Worm (Caenorhabditis elegans) whole organism, L4 larva: ENCODE results near the gene F46C5.6.

Source experiments
- D1046.2 ChIP-seq: fragments of 200-800 bp; sonication (Bioruptor generic); IDR thresholded peaks from 2 replicates; pipeline ENCODE4 v1.3.6; 2022; ENCODE audit warnings: missing genetic modification characterization, missing compliant biosample characterization
- F10B5.3 ChIP-seq: sonication (generic microtip); optimal IDR thresholded peaks from 2 replicates; lab custom pipeline; 2016; ENCODE audit warnings: mild to moderate bottlenecking, missing genetic modification characterization, missing compliant biosample characterization
- F26F4.8 ChIP-seq: fragments of 200-800 bp; sonication (Bioruptor generic); conservative IDR thresholded peaks from 2 replicates; pipeline ENCODE4 v1.3.6; 2022; ENCODE audit warnings: missing genetic modification characterization, missing compliant biosample characterization
- F44E2.7 ChIP-seq: fragments of 200-800 bp; sonication (Bioruptor generic); IDR thresholded peaks from 2 replicates; pipeline ENCODE4 v2.1.2; 2022; ENCODE audit warnings: missing genetic modification characterization, missing compliant biosample characterization
- F49E8.2 ChIP-seq: sonication (generic microtip); optimal IDR thresholded peaks from 2 replicates; lab custom pipeline; 2016; ENCODE audit warnings: missing compliant biosample characterization, mild to moderate bottlenecking, missing genetic modification characterization, borderline replicate concordance
- T20F7.1 ChIP-seq: fragments of 200-800 bp; sonication (Bioruptor generic); optimal IDR thresholded peaks from 2 replicates; lab custom pipeline; 2018; ENCODE audit warnings: mild to moderate bottlenecking, missing genetic modification characterization, missing compliant biosample characterization
- T26A8.4 ChIP-seq: fragments of 200-800 bp; sonication (Bioruptor generic); IDR thresholded peaks from 2 replicates; pipeline ENCODE4 v1.3.6; 2022; ENCODE audit warnings: missing genetic modification characterization, missing compliant biosample characterization
- Y5F2A.4 ChIP-seq: fragments of 200-800 bp; sonication (Bioruptor generic); optimal IDR thresholded peaks from 2 replicates; lab custom pipeline; 2018; ENCODE audit warnings: mild to moderate bottlenecking, missing genetic modification characterization, missing compliant biosample characterization
- ZK337.2 ChIP-seq: fragments of 200-800 bp; sonication (Bioruptor generic); IDR thresholded peaks from 2 replicates; pipeline ENCODE4 v1.3.6; 2022; ENCODE audit warnings: missing genetic modification reagents, missing genetic modification characterization, missing compliant biosample characterization
- ZK546.5 ChIP-seq, 2 experiments: sonication (generic microtip); optimal IDR thresholded peaks; 2 replicates each; lab custom pipeline; 2017; ENCODE audit warnings: missing biosample characterization in 2 of 2, missing genetic modification characterization in 2 of 2
- aha-1 ChIP-seq: fragments of 150-350 bp; peaks from one replicate; lab custom pipeline; 2014; ENCODE audit warnings: missing biosample characterization, missing genetic modification characterization
- ama-1 ChIP-seq: fragments of 150-350 bp; optimal IDR thresholded peaks from 2 replicates; lab custom pipeline; 2014; ENCODE audit warnings: inconsistent platforms, mixed read lengths
- attf-4 ChIP-seq: sonication (generic microtip); optimal IDR thresholded peaks from 3 replicates; lab custom pipeline; 2017; ENCODE audit warnings: missing biosample characterization, missing genetic modification characterization
- ceh-28 ChIP-seq: fragments of 150-350 bp; optimal IDR thresholded peaks from 2 replicates; lab custom pipeline; 2014; ENCODE audit warnings: missing biosample characterization, missing genetic modification reagents, missing genetic modification characterization
- ceh-82 ChIP-seq: sonication (generic microtip); optimal IDR thresholded peaks from 2 replicates; lab custom pipeline; 2017; ENCODE audit warnings: missing biosample characterization, missing genetic modification characterization
- ces-1 ChIP-seq: fragments of 150-350 bp; sonication (generic microtip); optimal IDR thresholded peaks from 4 replicates; lab custom pipeline; 2014; ENCODE audit warnings: missing biosample characterization, missing genetic modification reagents, missing genetic modification characterization
- cey-2 ChIP-seq: sonication (generic microtip); optimal IDR thresholded peaks from 3 replicates; lab custom pipeline; 2017; ENCODE audit warnings: missing genetic modification characterization, mild to moderate bottlenecking, missing compliant biosample characterization, antibody characterized with exemption, borderline replicate concordance; ENCODE audit not compliant: insufficient read depth
- daf-16 ChIP-seq, 3 experiments: sonication (generic microtip); optimal IDR thresholded peaks; 2 replicates each; lab custom pipeline; 2016 to 2017; ENCODE audit warnings: missing genetic modification characterization in 3 of 3, missing genetic modification reagents in 3 of 3, mild to moderate bottlenecking in 2 of 3, missing compliant biosample characterization in 2 of 3, missing biosample characterization in 1 of 3, moderate library complexity in 1 of 3
- dpl-1 ChIP-seq: fragments of 150-350 bp; optimal IDR thresholded peaks from 2 replicates; lab custom pipeline; 2014; ENCODE audit warnings: missing biosample characterization, missing genetic modification reagents, missing genetic modification characterization
- dve-1 ChIP-seq: sonication (generic microtip); optimal IDR thresholded peaks from 2 replicates; lab custom pipeline; 2017; ENCODE audit warnings: antibody characterized with exemption, mild to moderate bottlenecking, missing genetic modification characterization, missing compliant biosample characterization; ENCODE audit not compliant: insufficient read depth
- egl-27 ChIP-seq: sonication (generic microtip); optimal IDR thresholded peaks from 3 replicates; lab custom pipeline; 2017; ENCODE audit warnings: missing biosample characterization, missing genetic modification reagents, missing genetic modification characterization
- egl-43 ChIP-seq: fragments of 200-800 bp; sonication (Bioruptor generic); IDR thresholded peaks from 2 replicates; pipeline ENCODE4 v1.3.6; 2022; ENCODE audit warnings: missing genetic modification reagents, missing genetic modification characterization, missing compliant biosample characterization
- gei-8 ChIP-seq: fragments of 200-800 bp; sonication (Bioruptor generic); optimal IDR thresholded peaks from 2 replicates; lab custom pipeline; 2018; ENCODE audit warnings: mild to moderate bottlenecking, missing genetic modification characterization, missing compliant biosample characterization
- hif-1 ChIP-seq, 2 experiments: sonication (generic microtip); optimal IDR thresholded peaks; 2 replicates each; lab custom pipeline; 2016 to 2017; ENCODE audit warnings: missing compliant biosample characterization in 2 of 2, missing genetic modification characterization in 2 of 2, missing genetic modification reagents in 2 of 2, missing genotype in 2 of 2, mild to moderate bottlenecking in 1 of 2
- hmg-1.1 ChIP-seq: fragments of 200-800 bp; sonication (Bioruptor generic); IDR thresholded peaks from 2 replicates; pipeline ENCODE4 v1.3.6; 2022; ENCODE audit warnings: missing genetic modification reagents, missing genetic modification characterization, missing compliant biosample characterization
- lin-38 ChIP-seq: fragments of 200-800 bp; sonication (Bioruptor generic); IDR thresholded peaks from 2 replicates; pipeline ENCODE4 v1.3.6; 2022; ENCODE audit warnings: missing genetic modification reagents, missing genetic modification characterization, missing compliant biosample characterization
- lsy-2 ChIP-seq, 2 experiments: fragments of 150-350 bp in 1 of 2; sonication (generic microtip) in 1 of 2; optimal IDR thresholded peaks; 2 replicates each; lab custom pipeline; 2014 to 2017; ENCODE audit warnings: missing biosample characterization in 2 of 2, missing genetic modification characterization in 2 of 2
- madf-9 ChIP-seq: fragments of 200-800 bp; sonication (Bioruptor generic); conservative IDR thresholded peaks from 2 replicates; pipeline ENCODE4 v1.3.6; 2022; ENCODE audit warnings: missing genetic modification reagents, missing genetic modification characterization, missing compliant biosample characterization
- mep-1 ChIP-seq: fragments of 150-350 bp; sonication (generic microtip); optimal IDR thresholded peaks from 3 replicates; lab custom pipeline; 2014; ENCODE audit warnings: missing biosample characterization, missing genetic modification characterization
- mes-2 ChIP-seq: sonication (generic microtip); optimal IDR thresholded peaks from 2 replicates; lab custom pipeline; 2016; ENCODE audit warnings: missing genotype, mild to moderate bottlenecking, missing genetic modification characterization, missing compliant biosample characterization; ENCODE audit not compliant: poor library complexity, severe bottlenecking
- mxl-2 ChIP-seq: fragments of 200-800 bp; sonication (Bioruptor generic); conservative IDR thresholded peaks from 2 replicates; pipeline ENCODE4 v1.3.6; 2022; ENCODE audit warnings: missing genetic modification reagents, missing genetic modification characterization, missing compliant biosample characterization
- nhr-10 ChIP-seq: fragments of 150-350 bp; optimal IDR thresholded peaks from 2 replicates; lab custom pipeline; 2014; ENCODE audit warnings: missing biosample characterization, missing genetic modification characterization
- nhr-237 ChIP-seq: sonication (generic microtip); optimal IDR thresholded peaks from 2 replicates; lab custom pipeline; 2017; ENCODE audit warnings: missing biosample characterization, missing genetic modification characterization
- nhr-28 ChIP-seq: fragments of 150-350 bp; optimal IDR thresholded peaks from 2 replicates; lab custom pipeline; 2014; ENCODE audit warnings: missing biosample characterization, missing genetic modification characterization
- nhr-41 ChIP-seq: fragments of 200-800 bp; sonication (Bioruptor generic); IDR thresholded peaks from 2 replicates; pipeline ENCODE4 v1.3.6; 2022; ENCODE audit warnings: missing genetic modification reagents, missing genetic modification characterization, missing compliant biosample characterization
- nhr-76 ChIP-seq: fragments of 150-350 bp; optimal IDR thresholded peaks from 2 replicates; lab custom pipeline; 2014; ENCODE audit warnings: missing biosample characterization, missing genetic modification characterization
- nhr-77 ChIP-seq: fragments of 150-350 bp; optimal IDR thresholded peaks from 2 replicates; lab custom pipeline; 2014; ENCODE audit warnings: missing biosample characterization, missing genetic modification characterization
- pha-4 ChIP-seq, 2 experiments: fragments of 150-350 bp in 1 of 2; fragments of 200-800 bp in 1 of 2; sonication (Bioruptor generic) in 1 of 2; IDR thresholded peaks in 1 of 2; optimal IDR thresholded peaks in 1 of 2; 2 replicates each; pipeline versions ENCODE4 v1.3.6 to Lab custom; 2014 to 2022; ENCODE audit warnings: missing genetic modification characterization in 2 of 2, missing genetic modification reagents in 2 of 2, missing biosample characterization in 1 of 2, missing compliant biosample characterization in 1 of 2
- php-3 ChIP-seq: fragments of 200-800 bp; sonication (Bioruptor generic); IDR thresholded peaks from 2 replicates; pipeline ENCODE4 v1.3.6; 2022; ENCODE audit warnings: missing genetic modification reagents, missing genetic modification characterization, missing compliant biosample characterization
- rbr-2 ChIP-seq: sonication (generic microtip); optimal IDR thresholded peaks from 2 replicates; lab custom pipeline; 2016; ENCODE audit warnings: missing genotype, missing genetic modification characterization, missing compliant biosample characterization
- sdz-12 ChIP-seq: fragments of 200-800 bp; sonication (Bioruptor generic); optimal IDR thresholded peaks from 2 replicates; lab custom pipeline; 2018; ENCODE audit warnings: mild to moderate bottlenecking, missing genetic modification characterization, missing compliant biosample characterization
- snpc-1.2 ChIP-seq: fragments of 200-800 bp; sonication (Bioruptor generic); IDR thresholded peaks from 2 replicates; pipeline ENCODE4 v1.3.6; 2022; ENCODE audit warnings: missing genetic modification reagents, missing genetic modification characterization, missing compliant biosample characterization
- unc-39 ChIP-seq: sonication (generic microtip); optimal IDR thresholded peaks from 2 replicates; lab custom pipeline; 2017; ENCODE audit warnings: missing biosample characterization, missing genetic modification characterization
- zfp-3 ChIP-seq: fragments of 200-800 bp; sonication (Bioruptor generic); conservative IDR thresholded peaks from 2 replicates; pipeline ENCODE4 v1.3.6; 2022; ENCODE audit warnings: missing genetic modification reagents, missing genetic modification characterization, missing compliant biosample characterization
- zip-11 ChIP-seq: fragments of 200-800 bp; sonication (Bioruptor generic); IDR thresholded peaks from 2 replicates; pipeline ENCODE4 v1.3.6; 2022; ENCODE audit warnings: missing genetic modification characterization, missing compliant biosample characterization
- zip-2 ChIP-seq: fragments of 150-350 bp; optimal IDR thresholded peaks from 2 replicates; lab custom pipeline; 2014; ENCODE audit warnings: missing biosample characterization, missing genetic modification characterization
- ztf-7 ChIP-seq: fragments of 150-350 bp; optimal IDR thresholded peaks from 2 replicates; lab custom pipeline; 2014; ENCODE audit warnings: missing biosample characterization, missing genetic modification characterization

The F46C5.6 gene

DNA sequence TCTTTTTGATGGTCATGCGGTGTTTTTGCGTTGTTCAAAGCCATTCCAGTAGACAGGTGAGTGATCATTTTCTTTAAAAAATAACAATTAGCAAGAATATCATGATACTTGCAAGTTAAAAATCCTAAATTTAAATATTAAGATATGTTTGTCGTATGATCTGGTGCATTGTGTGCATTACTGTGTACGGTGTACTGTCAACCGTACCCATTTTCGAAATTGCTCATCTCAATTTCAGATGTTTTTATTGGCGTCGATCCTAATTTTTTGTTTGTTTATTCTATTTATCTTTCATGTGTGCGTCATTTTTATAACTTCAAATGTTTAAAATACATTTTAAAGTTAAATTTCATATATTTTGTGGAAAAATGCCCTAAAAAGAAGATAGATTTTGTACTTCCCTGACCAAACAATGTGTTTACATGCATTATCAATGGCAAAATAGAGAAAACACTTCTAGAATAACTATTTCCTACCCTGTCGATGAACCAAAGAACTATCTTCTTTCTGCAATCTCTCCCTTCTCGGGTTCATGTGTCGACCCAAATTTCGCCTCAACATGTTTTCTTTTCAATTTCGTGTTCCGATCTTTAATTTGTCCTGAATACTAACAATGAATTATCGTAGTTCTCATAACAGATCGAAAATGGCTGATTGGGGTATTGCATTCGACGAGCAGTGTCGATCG is 40.1 kb upstream of the F46C5.6 start, which contains the start of the genes T07D4.5 and ddx-19:
TSS of gene T07D4.5 (minus strand) at position 71 of the 688 bp plus-strand sequence.
TSS of gene ddx-19 (plus strand) at position 638 of the 688 bp plus-strand sequence.
- TF ChIP-seq lin-38 (GFP tag; lab: Robert Waterston, UW): no peak
- TF ChIP-seq cey-2 (tag; lab: Kevin White, UChicago): no peak
- TF ChIP-seq mep-1 (tag; lab: Kevin White, UChicago): no peak
- TF ChIP-seq ceh-28: no peak
- peak; percentile 75 to 98 for TF ChIP-seq lsy-2 (tag; optimal IDR thresholded peaks at IDR 0.05; lab: Kevin White, UChicago)
- TF ChIP-seq daf-16 (GFP tag; optimal IDR thresholded peaks at IDR 0.05; lab: Kevin White, UChicago): no peak
- TF ChIP-seq daf-16 (tag; optimal IDR thresholded peaks at IDR 0.05; lab: Kevin White, UChicago): peak; percentile 41
- TF ChIP-seq nhr-237 (tag; lab: Kevin White, UChicago): no peak
- TF ChIP-seq rbr-2: peak; percentile 34
- TF ChIP-seq zip-11: no peak
- no peak for TF ChIP-seq egl-27
- no peak for TF ChIP-seq ama-1 (lab: Kevin White, UChicago)
- TF ChIP-seq aha-1: peak; percentile 72
- TF ChIP-seq ceh-82: no peak
- TF ChIP-seq nhr-76 (tag; lab: Kevin White, UChicago): no peak
- no peak for TF ChIP-seq attf-4 (tag; lab: Kevin White, UChicago)
- no peak for TF ChIP-seq Y5F2A.4
- TF ChIP-seq F44E2.7 (GFP tag; lab: Robert Waterston, UW): no peak
- TF ChIP-seq T20F7.1 (GFP tag; lab: Kevin White, UChicago): no peak
- TF ChIP-seq snpc-1.2 (GFP tag; lab: Robert Waterston, UW): no peak
- no peak for TF ChIP-seq egl-43
- TF ChIP-seq zip-2: no peak
- TF ChIP-seq unc-39 (tag; lab: Kevin White, UChicago): no peak
- TF ChIP-seq nhr-10 (tag; lab: Kevin White, UChicago): no peak
- TF ChIP-seq T26A8.4 (GFP tag; lab: Robert Waterston, UW): no peak
- TF ChIP-seq nhr-28 (tag; lab: Kevin White, UChicago): no peak
- TF ChIP-seq mxl-2: no peak
- TF ChIP-seq gei-8 (GFP tag; lab: Kevin White, UChicago): no peak
- no peak for TF ChIP-seq ces-1 (GFP tag; lab: Kevin White, UChicago)
- no peak for TF ChIP-seq F49E8.2
- TF ChIP-seq nhr-77 (tag; lab: Kevin White, UChicago): peak; percentile 1
- no peak for TF ChIP-seq php-3
- TF ChIP-seq F10B5.3 (tag; lab: Kevin White, UChicago): no peak
- TF ChIP-seq dve-1 (tag; lab: Kevin White, UChicago): peak; percentile 71
- no peak for TF ChIP-seq D1046.2 (GFP tag; lab: Robert Waterston, UW)
- peak; percentile 62 for TF ChIP-seq dpl-1 (GFP tag; lab: Kevin White, UChicago)
- no peak for TF ChIP-seq hif-1 (tag; optimal IDR thresholded peaks at IDR 0.05; lab: Kevin White, UChicago)
- TF ChIP-seq hmg-1.1 (GFP tag; lab: Robert Waterston, UW): no peak
- no peak for TF ChIP-seq ztf-7 (tag; lab: Kevin White, UChicago)
- no peak for TF ChIP-seq sdz-12 (GFP tag; lab: Kevin White, UChicago)
- TF ChIP-seq madf-9 (GFP tag; lab: Robert Waterston, UW): no peak
- no peak for TF ChIP-seq nhr-41 (GFP tag; lab: Robert Waterston, UW)
- no peak for TF ChIP-seq ZK337.2 (GFP tag; lab: Robert Waterston, UW)
- TF ChIP-seq ZK546.5 (tag; optimal IDR thresholded peaks at IDR 0.05; lab: Kevin White, UChicago): no peak
- TF ChIP-seq zfp-3 (GFP tag; lab: Robert Waterston, UW): no peak
- TF ChIP-seq mes-2: peak; percentile 75
- no peak for TF ChIP-seq pha-4 (GFP tag; IDR thresholded peaks at IDR 0.05; lab: Robert Waterston, UW)
- peak; percentile 61 for TF ChIP-seq pha-4 (tag; optimal IDR thresholded peaks at IDR 0.05; lab: Kevin White, UChicago)
- TF ChIP-seq F26F4.8 (GFP tag; lab: Robert Waterston, UW): no peak
